Fruit fly (Drosophila melanogaster) whole organism: ENCODE data around the gene wcy.

ENCODE experiments used
- CG8478 ChIP-seq: fragments of >200 bp; optimal IDR thresholded peaks from 2 replicates; lab custom pipeline; 2018; ENCODE audit warnings: inconsistent platforms
- Dll ChIP-seq: fragments of >200 bp; optimal IDR thresholded peaks from 2 replicates; lab custom pipeline; 2017
- EcR ChIP-seq, 2 experiments: fragments of >200 bp; optimal IDR thresholded peaks; 2 replicates each; lab custom pipeline; 2017; ENCODE audit warnings: missing biosample characterization in 2 of 2, missing genetic modification characterization in 2 of 2, missing genetic modification reagents in 2 of 2
- pan ChIP-seq: fragments of >200 bp; optimal IDR thresholded peaks from 2 replicates; lab custom pipeline; 2017
- psq ChIP-seq: fragments of >200 bp; optimal IDR thresholded peaks from 2 replicates; lab custom pipeline; 2017
- usp ChIP-seq: fragments of >200 bp; optimal IDR thresholded peaks from 2 replicates; lab custom pipeline; 2017; ENCODE audit warnings: missing biosample characterization, missing genetic modification characterization, mixed read lengths

DNA sequence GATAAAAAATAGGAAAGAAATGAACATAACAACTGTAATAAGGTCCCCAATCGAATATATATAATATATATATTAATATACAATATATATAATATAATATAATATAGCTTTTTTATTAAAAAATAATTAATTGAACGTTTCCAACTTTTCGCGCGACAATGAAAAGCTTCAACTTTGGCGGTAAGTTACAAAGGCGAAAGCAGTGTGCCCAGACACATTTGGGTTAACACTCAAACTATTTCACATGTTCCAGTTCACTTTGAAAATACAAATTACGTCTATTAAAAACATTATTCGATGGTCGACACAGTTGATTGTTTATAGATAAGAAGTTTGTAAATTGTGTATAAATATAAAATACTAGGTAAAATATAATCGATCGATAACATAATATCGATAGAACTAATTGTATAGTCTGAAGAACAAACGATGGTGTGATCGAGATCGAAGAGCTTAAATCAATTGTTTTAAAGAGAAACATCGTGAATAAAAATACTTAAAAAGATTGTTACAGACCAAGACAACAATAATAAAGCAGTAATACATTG is 28.5 kb upstream of the wcy start:
- TF ChIP-seq pan (lab: Kevin White, UChicago) (no peak), psq (lab: Kevin White, UChicago) (no peak), usp (GFP tag; lab: Kevin White, UChicago) (no peak), EcR (GFP tag; optimal IDR thresholded peaks at IDR 0.05; lab: Kevin White, UChicago) (no peak), CG8478 (no peak), Dll (lab: Kevin White, UChicago) (no peak)
